Worm (Caenorhabditis elegans): ENCODE data around the gene ZC132.9.
"Not testable (repeated sequence)": the region's sequence is repeated elsewhere in the genome, so short reads cannot be mapped to it uniquely, and the experiment has no call there.

DNA sequence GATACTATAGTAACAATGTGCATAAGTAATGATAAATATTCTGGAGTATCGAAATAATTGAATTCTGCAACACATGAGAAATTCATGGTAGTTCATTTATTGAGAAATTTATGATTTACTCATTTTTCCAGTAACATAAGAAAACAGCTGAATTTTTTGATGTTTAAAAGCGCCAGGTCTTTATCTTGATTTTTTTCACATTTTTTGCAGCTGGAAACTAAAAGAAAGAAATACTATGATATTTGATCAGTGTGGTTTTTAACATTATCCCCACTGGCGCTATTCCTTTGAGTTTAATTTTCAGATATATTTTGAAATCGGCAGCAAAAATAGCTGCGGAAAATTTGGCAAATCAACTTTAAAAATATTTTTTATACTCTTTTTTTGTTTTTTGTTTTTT is 26.3 kb downstream of the ZC132.9 start, which contains the start of gene srh-194:
- not testable (repeated sequence) for TF ChIP-seq hlh-4 (tag; optimal IDR thresholded peaks at IDR 0.05); unc-30 (tag; optimal IDR thresholded peaks at IDR 0.05); nhr-19 (GFP tag; conservative IDR thresholded peaks at IDR 0.05)

All from whole organism, L1 larva.